Worm (Caenorhabditis elegans) whole organism, young adult: Measurements from ENCODE around the gene C31H2.3.

Experiments used
- F49E8.2 ChIP-seq: sonication (generic microtip); optimal IDR thresholded peaks from 3 replicates; lab custom pipeline; 2017; ENCODE audit warnings: missing genetic modification characterization, mild to moderate bottlenecking, missing compliant biosample characterization, antibody characterized with exemption, moderate library complexity; ENCODE audit not compliant: insufficient read depth
- F57A8.1 ChIP-seq: fragments of 200-800 bp; sonication (Bioruptor generic); optimal IDR thresholded peaks from 2 replicates; lab custom pipeline; 2018; ENCODE audit warnings: mild to moderate bottlenecking, missing genetic modification characterization, moderate library complexity, missing compliant biosample characterization
- chd-7 ChIP-seq: sonication (generic microtip); optimal IDR thresholded peaks from 2 replicates; lab custom pipeline; 2016; ENCODE audit warnings: mild to moderate bottlenecking, missing genetic modification characterization, moderate library complexity, missing compliant biosample characterization
- snpc-4 ChIP-seq, 5 experiments: fragments of 150-350 bp in 1 of 5; sonication (generic microtip) in 4 of 5; optimal IDR thresholded peaks; 2 replicates each; lab custom pipeline; 2014 to 2018; ENCODE audit warnings: missing genetic modification characterization in 5 of 5, missing biosample characterization in 3 of 5, antibody characterized with exemption in 2 of 5, mild to moderate bottlenecking in 2 of 5, missing compliant biosample characterization in 2 of 5, missing genotype in 2 of 5, moderate library complexity in 2 of 5, missing genetic modification reagents in 1 of 5
- ztf-25 ChIP-seq: fragments of 200-800 bp; sonication (Bioruptor generic); IDR thresholded peaks from 2 replicates; pipeline ENCODE4 v1.3.6; 2022; ENCODE audit warnings: missing genetic modification reagents, missing genetic modification characterization, missing compliant biosample characterization

ce11 chrX:5179874-5180273 lies 25.7 kb upstream of the C31H2.3 start, which contains the start of gene sru-48:
- TF ChIP-seq F57A8.1 (GFP tag; lab: Kevin White, UChicago) (no peak), F49E8.2 (tag; lab: Kevin White, UChicago) (no peak), snpc-4 (GFP tag; optimal IDR thresholded peaks at IDR 0.05; lab: Kevin White, UChicago) (no peak), snpc-4 (tag; optimal IDR thresholded peaks at IDR 0.05; lab: Kevin White, UChicago) (no peak), chd-7 (tag; lab: Kevin White, UChicago) (no peak), ztf-25 (GFP tag; lab: Robert Waterston, UW) (no peak)
